Fruit fly (Drosophila melanogaster) whole organism, embryonic: ENCODE results near the gene CG34180.

ENCODE experiments used
- B-H1 ChIP-seq: fragments of 200-800 bp; sonication (Bioruptor generic); IDR thresholded peaks from 3 replicates; pipeline ENCODE4 v1.3.6; 2022; ENCODE audit warnings: missing biosample characterization, missing genetic modification characterization
- CG10321 ChIP-seq: fragments of 200-800 bp; sonication (Bioruptor generic); IDR thresholded peaks from 2 replicates; pipeline ENCODE4 v1.3.6; 2022; ENCODE audit warnings: missing biosample characterization, missing genetic modification characterization
- CG11560 ChIP-seq: fragments of 200-800 bp; sonication (Bioruptor generic); IDR thresholded peaks from 3 replicates; pipeline ENCODE4 v1.3.6; 2022; ENCODE audit warnings: missing biosample characterization, missing genetic modification characterization
- CG15073 ChIP-seq: fragments of 200-800 bp; sonication (Bioruptor generic); optimal IDR thresholded peaks from 2 replicates; lab custom pipeline; 2016; ENCODE audit warnings: missing biosample characterization, missing genetic modification characterization
- CG15269 ChIP-seq: fragments of 200-800 bp; sonication (Bioruptor generic); optimal IDR thresholded peaks from 2 replicates; lab custom pipeline; 2018; ENCODE audit warnings: missing biosample characterization, mild to moderate bottlenecking, missing genetic modification characterization, moderate library complexity
- CG15479 ChIP-seq: fragments of 200-800 bp; sonication (Bioruptor generic); optimal IDR thresholded peaks from 3 replicates; lab custom pipeline; 2019; ENCODE audit warnings: missing biosample characterization, mild to moderate bottlenecking, missing genetic modification characterization, moderate library complexity
- CG15696 ChIP-seq: fragments of 200-800 bp; sonication (Bioruptor generic); optimal IDR thresholded peaks from 2 replicates; lab custom pipeline; 2019; ENCODE audit warnings: missing biosample characterization, mild to moderate bottlenecking, missing genetic modification characterization, moderate library complexity
- CG1602 ChIP-seq: fragments of 200-800 bp; sonication (Bioruptor generic); optimal IDR thresholded peaks from 3 replicates; lab custom pipeline; 2016; ENCODE audit warnings: missing biosample characterization, missing genetic modification characterization
- CG17328 ChIP-seq: fragments of 200-800 bp; sonication (Bioruptor generic); IDR thresholded peaks from 2 replicates; pipeline ENCODE4 v1.3.6; 2022; ENCODE audit warnings: missing biosample characterization, missing genetic modification characterization
- CG17568 ChIP-seq: fragments of 200-800 bp; sonication (Bioruptor generic); optimal IDR thresholded peaks from 2 replicates; lab custom pipeline; 2018; ENCODE audit warnings: missing biosample characterization, mild to moderate bottlenecking, missing genetic modification characterization, moderate library complexity
- CG17912 ChIP-seq: fragments of 200-800 bp; sonication (Bioruptor generic); optimal IDR thresholded peaks from 2 replicates; lab custom pipeline; 2018; ENCODE audit warnings: missing biosample characterization, mild to moderate bottlenecking, missing genetic modification characterization
- CG1792 ChIP-seq: fragments of 200-800 bp; sonication (Bioruptor generic); optimal IDR thresholded peaks from 2 replicates; lab custom pipeline; 2016; ENCODE audit warnings: missing biosample characterization, missing genetic modification characterization
- CG2875 ChIP-seq: fragments of 200-800 bp; sonication (Bioruptor generic); optimal IDR thresholded peaks from 2 replicates; lab custom pipeline; 2017; ENCODE audit warnings: missing biosample characterization, mild to moderate bottlenecking, missing genetic modification characterization, missing genetic modification reagents
- CG3407 ChIP-seq: fragments of 200-800 bp; sonication (Bioruptor generic); optimal IDR thresholded peaks from 2 replicates; lab custom pipeline; 2018; ENCODE audit warnings: missing biosample characterization, mild to moderate bottlenecking, missing genetic modification characterization
- CG4360 ChIP-seq: fragments of 200-800 bp; sonication (Bioruptor generic); IDR thresholded peaks from 2 replicates; pipeline ENCODE4 v1.3.6; 2022; ENCODE audit warnings: missing biosample characterization, missing genetic modification characterization
- CG43689 ChIP-seq: fragments of 200-800 bp; sonication (Bioruptor generic); IDR thresholded peaks from 2 replicates; pipeline ENCODE4 v1.3.6; 2022; ENCODE audit warnings: missing biosample characterization, missing genetic modification characterization
- CG6689 ChIP-seq: fragments of 200-800 bp; sonication (Bioruptor generic); IDR thresholded peaks from 2 replicates; pipeline ENCODE4 v1.3.6; 2022; ENCODE audit warnings: missing biosample characterization, missing genetic modification characterization
- CG7987 ChIP-seq: fragments of 200-800 bp; sonication (Bioruptor generic); optimal IDR thresholded peaks from 2 replicates; lab custom pipeline; 2018; ENCODE audit warnings: missing biosample characterization, mild to moderate bottlenecking, missing genetic modification characterization, moderate library complexity
- CG8290 ChIP-seq, 3 experiments: fragments of 200-800 bp; sonication (Bioruptor generic); optimal IDR thresholded peaks; 2 replicates each; lab custom pipeline; 2016 to 2019; ENCODE audit warnings: missing biosample characterization in 3 of 3, missing genetic modification characterization in 3 of 3, mild to moderate bottlenecking in 2 of 3, moderate library complexity in 1 of 3
- CG9876 ChIP-seq: fragments of 200-800 bp; sonication (Bioruptor generic); optimal IDR thresholded peaks from 2 replicates; lab custom pipeline; 2016; ENCODE audit warnings: missing biosample characterization, missing genetic modification characterization
- E2f1 ChIP-seq: fragments of 200-800 bp; sonication (Bioruptor generic); IDR thresholded peaks from 2 replicates; pipeline ENCODE4 v1.3.6; 2022; ENCODE audit warnings: missing biosample characterization, missing genetic modification characterization
- Hmx ChIP-seq: fragments of 200-800 bp; sonication (Bioruptor generic); optimal IDR thresholded peaks from 2 replicates; lab custom pipeline; 2016; ENCODE audit warnings: missing biosample characterization, missing genetic modification characterization
- Hr39 ChIP-seq: fragments of >200 bp; optimal IDR thresholded peaks from 2 replicates; lab custom pipeline; 2017
- Lim3 ChIP-seq: fragments of 200-800 bp; sonication (Bioruptor generic); IDR thresholded peaks from 2 replicates; pipeline ENCODE4 v1.3.6; 2022; ENCODE audit warnings: missing biosample characterization, missing genetic modification characterization
- Lpt ChIP-seq: fragments of >200 bp; optimal IDR thresholded peaks from 2 replicates; lab custom pipeline; 2018; ENCODE audit warnings: missing biosample characterization, missing genetic modification characterization
- NfI ChIP-seq: fragments of 200-800 bp; sonication (Bioruptor generic); optimal IDR thresholded peaks from 3 replicates; lab custom pipeline; 2018; ENCODE audit warnings: missing biosample characterization, mild to moderate bottlenecking, missing genetic modification characterization, moderate library complexity
- Optix ChIP-seq: fragments of 200-800 bp; sonication (Bioruptor generic); IDR thresholded peaks from 3 replicates; pipeline ENCODE4 v1.3.6; 2022; ENCODE audit warnings: missing biosample characterization, missing genetic modification characterization
- Sry-β ChIP-seq: fragments of 200-800 bp; sonication (Bioruptor generic); optimal IDR thresholded peaks from 2 replicates; lab custom pipeline; 2018; ENCODE audit warnings: missing biosample characterization, mild to moderate bottlenecking, missing genetic modification characterization, moderate library complexity
- YL-1 ChIP-seq: fragments of 200-800 bp; sonication (Bioruptor generic); optimal IDR thresholded peaks from 3 replicates; lab custom pipeline; 2017; ENCODE audit warnings: missing biosample characterization, mild to moderate bottlenecking, missing genetic modification characterization
- ash1 ChIP-seq: fragments of 200-800 bp; sonication (Bioruptor generic); optimal IDR thresholded peaks from 2 replicates; lab custom pipeline; 2018; ENCODE audit warnings: missing biosample characterization, mild to moderate bottlenecking, missing genetic modification characterization
- cwo ChIP-seq: fragments of 200-800 bp; sonication (Bioruptor generic); optimal IDR thresholded peaks from 3 replicates; lab custom pipeline; 2017; ENCODE audit warnings: missing biosample characterization, missing genetic modification characterization, mild to moderate bottlenecking, moderate library complexity, missing genetic modification reagents
- dm ChIP-seq: fragments of 200-800 bp; sonication (Bioruptor generic); optimal IDR thresholded peaks from 3 replicates; lab custom pipeline; 2016; ENCODE audit warnings: missing biosample characterization, missing genetic modification characterization
- eve ChIP-seq, 2 experiments: fragments of >200 bp; optimal IDR thresholded peaks; 2 replicates each; lab custom pipeline; 2017; ENCODE audit warnings: missing biosample characterization in 2 of 2, missing genetic modification characterization in 2 of 2
- fu2 ChIP-seq: fragments of 200-800 bp; sonication (Bioruptor generic); optimal IDR thresholded peaks from 2 replicates; lab custom pipeline; 2016; ENCODE audit warnings: missing biosample characterization, missing genetic modification characterization
- gce ChIP-seq: fragments of 200-800 bp; sonication (Bioruptor generic); IDR thresholded peaks from 3 replicates; pipeline ENCODE4 v1.3.6; 2022; ENCODE audit warnings: missing biosample characterization, missing genetic modification characterization
- gcm ChIP-seq: fragments of 200-800 bp; sonication (Bioruptor generic); optimal IDR thresholded peaks from 2 replicates; lab custom pipeline; 2019; ENCODE audit warnings: missing biosample characterization, mild to moderate bottlenecking, missing genetic modification characterization, moderate library complexity
- gcm2 ChIP-seq: fragments of 200-800 bp; sonication (Bioruptor generic); optimal IDR thresholded peaks from 2 replicates; lab custom pipeline; 2016; ENCODE audit warnings: missing biosample characterization, missing genetic modification characterization
- hkb ChIP-seq, 2 experiments: fragments of 200-800 bp in 1 of 2; fragments of >200 bp in 1 of 2; sonication (Bioruptor generic) in 1 of 2; IDR thresholded peaks in 1 of 2; optimal IDR thresholded peaks in 1 of 2; 2 replicates each; pipeline versions ENCODE4 v1.3.6 to Lab custom; 2017 to 2022; ENCODE audit warnings: missing biosample characterization in 1 of 2, missing genetic modification characterization in 1 of 2
- jing ChIP-seq: fragments of 200-800 bp; sonication (Bioruptor generic); optimal IDR thresholded peaks from 2 replicates; lab custom pipeline; 2018; ENCODE audit warnings: missing biosample characterization, mild to moderate bottlenecking, missing genetic modification characterization
- kah ChIP-seq: fragments of 200-800 bp; sonication (Bioruptor generic); optimal IDR thresholded peaks from 2 replicates; lab custom pipeline; 2018; ENCODE audit warnings: missing biosample characterization, mild to moderate bottlenecking, missing genetic modification characterization
- nau ChIP-seq: fragments of 200-800 bp; sonication (Bioruptor generic); optimal IDR thresholded peaks from 3 replicates; lab custom pipeline; 2017; ENCODE audit warnings: missing biosample characterization, mild to moderate bottlenecking, missing genetic modification characterization, missing genetic modification reagents
- oc ChIP-seq: fragments of 200-800 bp; sonication (Bioruptor generic); optimal IDR thresholded peaks from 2 replicates; lab custom pipeline; 2018; ENCODE audit warnings: missing biosample characterization, mild to moderate bottlenecking, missing genetic modification characterization, moderate library complexity
- pum ChIP-seq: fragments of 200-800 bp; sonication (Bioruptor generic); optimal IDR thresholded peaks from 2 replicates; lab custom pipeline; 2016; ENCODE audit warnings: missing biosample characterization, missing genetic modification characterization
- ranshi ChIP-seq: fragments of 200-800 bp; sonication (Bioruptor generic); IDR thresholded peaks from 2 replicates; pipeline ENCODE4 v1.3.6; 2022; ENCODE audit warnings: missing biosample characterization, missing genetic modification characterization
- ro ChIP-seq: fragments of 200-800 bp; sonication (Bioruptor generic); IDR thresholded peaks from 2 replicates; pipeline ENCODE4 v1.3.6; 2022; ENCODE audit warnings: missing biosample characterization, missing genetic modification characterization
- slou ChIP-seq: fragments of 200-800 bp; sonication (Bioruptor generic); optimal IDR thresholded peaks from 3 replicates; lab custom pipeline; 2016; ENCODE audit warnings: missing biosample characterization, missing genetic modification characterization
- ssp ChIP-seq: fragments of 200-800 bp; sonication (Bioruptor generic); IDR thresholded peaks from 2 replicates; pipeline ENCODE4 v1.3.6; 2022; ENCODE audit warnings: missing biosample characterization, missing genetic modification characterization
- twi ChIP-seq: fragments of 200-800 bp; optimal IDR thresholded peaks from 2 replicates; lab custom pipeline; 2019; ENCODE audit warnings: missing biosample characterization, mild to moderate bottlenecking, missing genetic modification characterization, moderate library complexity
- wdn ChIP-seq: fragments of 200-800 bp; sonication (Bioruptor generic); IDR thresholded peaks from 2 replicates; pipeline ENCODE4 v1.3.6; 2022; ENCODE audit warnings: missing biosample characterization, missing genetic modification characterization
- wek ChIP-seq: fragments of 200-800 bp; sonication (Bioruptor generic); optimal IDR thresholded peaks from 3 replicates; lab custom pipeline; 2018; ENCODE audit warnings: missing biosample characterization, mild to moderate bottlenecking, missing genetic modification characterization, moderate library complexity
- yki ChIP-seq: fragments of >200 bp; optimal IDR thresholded peaks from 3 replicates; lab custom pipeline; 2018

CG34180 gene

DNA sequence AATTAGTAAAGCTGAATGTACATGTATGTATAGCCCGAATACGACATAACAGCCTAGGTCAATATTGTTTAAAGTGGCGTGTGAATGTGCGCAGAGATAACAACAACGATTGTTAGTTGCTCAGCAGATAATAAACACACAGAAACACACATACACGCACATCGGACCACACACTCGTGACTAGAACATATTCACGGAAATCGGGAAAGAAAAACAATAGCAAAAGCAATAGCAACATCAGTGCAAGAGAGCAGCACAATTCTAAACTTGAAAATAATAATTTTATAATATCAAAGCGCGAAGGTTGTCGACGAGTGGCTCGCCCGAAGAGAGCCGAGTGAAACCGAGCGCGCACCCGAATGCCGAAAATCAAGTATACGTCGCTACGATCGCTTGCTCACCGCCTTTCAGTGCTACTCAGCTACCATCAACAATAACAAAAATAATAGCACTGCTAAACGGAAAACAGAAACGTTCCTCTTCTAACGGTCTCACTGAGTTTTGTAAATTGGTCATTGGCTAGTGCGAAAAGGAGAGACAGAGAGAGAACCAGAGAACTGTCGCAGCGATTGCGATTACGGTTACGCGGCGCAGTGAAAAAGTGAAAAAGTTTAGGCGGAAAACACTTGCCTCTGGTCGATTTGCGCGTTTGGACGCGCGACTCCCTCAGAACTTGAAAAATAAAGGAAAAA, 22.8 kb downstream of the CG34180 start (continued):
- TF ChIP-seq CG17568 (GFP tag; lab: Kevin White, UChicago) (peak; percentile 54), eve (GFP tag; optimal IDR thresholded peaks at IDR 0.05; lab: Kevin White, UChicago) (peak in 1 of 2 experiments; percentile 88), CG7987 (GFP tag; lab: Kevin White, UChicago) (no peak), CG6689 (GFP tag; lab: Robert Waterston, UW) (no peak), CG17328 (no peak), CG11560 (tag; lab: Robert Waterston, UW) (no peak), dm (no peak), nau (GFP tag; lab: Kevin White, UChicago) (no peak), Hr39 (lab: Kevin White, UChicago) (no peak), CG4360 (GFP tag; lab: Robert Waterston, UW) (no peak), CG2875 (GFP tag; lab: Kevin White, UChicago) (no peak), gcm2 (no peak), CG1792 (no peak), B-H1 (no peak), hkb (optimal IDR thresholded peaks at IDR 0.05; lab: Kevin White, UChicago) (no peak), hkb (GFP tag; IDR thresholded peaks at IDR 0.05; lab: Robert Waterston, UW) (0 out of 2 replicates have a peak, but pooled peaks have one; percentile 16), ash1 (GFP tag; lab: Kevin White, UChicago) (no peak), E2f1 (GFP tag; lab: Robert Waterston, UW) (no peak), jing (no peak), yki (no peak), pum (GFP tag; lab: Kevin White, UChicago) (no peak), ro (GFP tag; lab: Robert Waterston, UW) (no peak), oc (no peak), CG17912 (GFP tag; lab: Kevin White, UChicago) (peak; percentile 25), Sry-β (no peak), Optix (no peak), cwo (GFP tag; lab: Kevin White, UChicago) (peak; percentile 89), Hmx (GFP tag; lab: Kevin White, UChicago) (no peak), Lpt (GFP tag; lab: Kevin White, UChicago) (no peak), CG10321 (no peak), fu2 (no peak), YL-1 (GFP tag; lab: Kevin White, UChicago) (no peak), kah (GFP tag; lab: Kevin White, UChicago) (no peak), slou (GFP tag; lab: Kevin White, UChicago) (no peak), twi (tag; lab: Kevin White, UChicago) (no peak), CG15073 (no peak), wek (peak; percentile 50), NfI (GFP tag; lab: Kevin White, UChicago) (no peak), wdn (no peak), CG9876 (GFP tag; lab: Kevin White, UChicago) (no peak), CG1602 (GFP tag; lab: Kevin White, UChicago) (no peak), ssp (no peak), CG43689 (GFP tag; lab: Robert Waterston, UW) (no peak), Lim3 (GFP tag; lab: Robert Waterston, UW) (no peak), CG3407 (no peak), CG15479 (GFP tag; lab: Kevin White, UChicago) (no peak), ranshi (GFP tag; lab: Robert Waterston, UW) (no peak), CG15696 (no peak), CG8290 (GFP tag; optimal IDR thresholded peaks at IDR 0.05; lab: Kevin White, UChicago) (no peak), CG8290 (tag; optimal IDR thresholded peaks at IDR 0.05; lab: Kevin White, UChicago) (peak; percentile 5 to 61), CG15269 (no peak), gcm (GFP tag; lab: Kevin White, UChicago) (no peak), gce (GFP tag; lab: Robert Waterston, UW) (no peak)
